Fruit fly (Drosophila melanogaster): ENCODE results near the gene FipoQ.

FipoQ gene

DNA sequence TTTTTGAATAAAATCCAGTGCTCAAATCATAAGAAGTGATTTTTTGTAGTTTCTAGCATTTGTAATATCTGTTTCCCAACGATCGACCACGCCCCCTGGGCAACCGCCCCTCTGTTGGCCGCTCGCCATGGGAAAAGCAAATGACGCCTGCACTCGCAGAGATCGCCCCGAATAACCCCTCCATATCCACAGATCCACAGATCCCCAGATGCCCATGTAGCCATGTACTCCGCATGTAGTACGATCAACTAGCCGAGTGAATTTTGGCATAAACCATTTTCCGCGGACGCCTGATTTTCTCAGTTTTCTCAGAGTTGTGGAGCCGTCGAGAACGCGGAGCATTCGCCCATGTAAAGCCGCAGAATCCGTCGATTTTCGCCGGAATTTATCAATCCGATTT, at the start of gene FipoQ:
FipoQ (plus strand) TSS at position 301 of the 400 bp plus-strand sequence.
- TF ChIP-seq h (optimal IDR thresholded peaks at IDR 0.05) (no peak), insv (optimal IDR thresholded peaks at IDR 0.05) (no peak), ttk (optimal IDR thresholded peaks at IDR 0.05) (no peak)

- TF ChIP-seq h (optimal IDR thresholded peaks at IDR 0.05) (no peak), insv (optimal IDR thresholded peaks at IDR 0.05) (no peak), ttk (optimal IDR thresholded peaks at IDR 0.05) (no peak), Myc (optimal IDR thresholded peaks at IDR 0.05) (no peak)
Observed at dm6 chr3R:29450333-29450732, 44.2 kb upstream of the FipoQ start.

DNA sequence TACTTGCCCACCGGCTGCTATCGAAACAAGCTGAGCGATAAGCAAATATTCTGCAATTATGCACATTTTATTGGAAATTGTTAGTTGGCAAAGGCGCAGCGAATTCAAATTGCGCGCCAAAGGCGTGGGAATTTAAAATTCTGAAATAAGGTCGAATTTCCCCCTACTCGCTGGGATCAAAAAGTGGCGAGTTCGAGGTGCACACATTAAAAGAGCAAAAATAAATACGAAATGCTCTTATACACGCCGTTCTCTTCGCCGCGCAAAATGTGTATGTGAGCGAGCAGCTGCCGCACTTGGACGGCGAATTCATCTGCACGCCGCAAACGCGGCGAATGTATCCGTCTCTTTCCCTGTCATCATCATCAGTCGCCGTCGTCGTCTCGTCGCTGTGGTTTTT, 37.4 kb upstream of the FipoQ start:
- no peak for TF ChIP-seq Sin3A (optimal IDR thresholded peaks at IDR 0.05)
- no peak for TF ChIP-seq psq (optimal IDR thresholded peaks at IDR 0.05)
- TF ChIP-seq insv (optimal IDR thresholded peaks at IDR 0.05) = no peak
- TF ChIP-seq ttk (optimal IDR thresholded peaks at IDR 0.05) = no peak
- no peak for TF ChIP-seq Myc (optimal IDR thresholded peaks at IDR 0.05)
- TF ChIP-seq h (optimal IDR thresholded peaks at IDR 0.05) = no peak

DNA sequence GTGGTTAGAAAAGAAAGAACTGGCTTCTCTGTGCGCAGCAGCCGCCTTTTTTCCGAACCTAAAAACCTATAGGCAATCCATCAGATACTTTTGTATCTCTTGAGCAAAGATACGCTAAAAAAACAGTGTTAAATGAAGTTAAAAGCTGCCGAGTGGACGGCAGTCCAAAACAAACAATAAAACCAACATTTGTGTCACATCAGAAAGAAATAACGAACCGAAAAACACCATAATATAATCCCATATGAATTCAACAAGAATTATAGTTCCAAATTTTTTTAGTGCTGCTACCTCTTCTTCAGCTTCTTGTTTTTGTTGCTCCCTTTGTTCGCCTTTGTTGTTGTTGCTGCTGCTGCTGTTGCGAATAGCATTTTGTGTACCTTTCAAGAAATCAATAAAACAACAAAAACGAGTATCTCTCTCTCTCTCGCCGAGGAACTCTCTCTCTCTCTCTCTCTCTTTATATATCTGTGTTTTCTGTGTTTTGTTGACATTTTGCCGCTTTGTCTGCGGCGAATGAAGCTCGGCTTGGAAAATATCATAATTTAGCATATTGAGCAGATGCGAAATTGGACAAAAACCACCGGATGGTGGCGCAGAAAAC, 36.7 kb upstream of the FipoQ start:
- TF ChIP-seq Sin3A (optimal IDR thresholded peaks at IDR 0.05) = no peak
- no peak for TF ChIP-seq ttk (optimal IDR thresholded peaks at IDR 0.05)

- TF ChIP-seq psq (optimal IDR thresholded peaks at IDR 0.05) = no peak
- no peak for TF ChIP-seq h (optimal IDR thresholded peaks at IDR 0.05)
- no peak for TF ChIP-seq insv (optimal IDR thresholded peaks at IDR 0.05)
- no peak for TF ChIP-seq Sin3A (optimal IDR thresholded peaks at IDR 0.05)
- no peak for TF ChIP-seq Myc (optimal IDR thresholded peaks at IDR 0.05)
- TF ChIP-seq ttk (optimal IDR thresholded peaks at IDR 0.05) = no peak
Observed at dm6 chr3R:29458689-29459136, 35.9 kb upstream of the FipoQ start.

DNA sequence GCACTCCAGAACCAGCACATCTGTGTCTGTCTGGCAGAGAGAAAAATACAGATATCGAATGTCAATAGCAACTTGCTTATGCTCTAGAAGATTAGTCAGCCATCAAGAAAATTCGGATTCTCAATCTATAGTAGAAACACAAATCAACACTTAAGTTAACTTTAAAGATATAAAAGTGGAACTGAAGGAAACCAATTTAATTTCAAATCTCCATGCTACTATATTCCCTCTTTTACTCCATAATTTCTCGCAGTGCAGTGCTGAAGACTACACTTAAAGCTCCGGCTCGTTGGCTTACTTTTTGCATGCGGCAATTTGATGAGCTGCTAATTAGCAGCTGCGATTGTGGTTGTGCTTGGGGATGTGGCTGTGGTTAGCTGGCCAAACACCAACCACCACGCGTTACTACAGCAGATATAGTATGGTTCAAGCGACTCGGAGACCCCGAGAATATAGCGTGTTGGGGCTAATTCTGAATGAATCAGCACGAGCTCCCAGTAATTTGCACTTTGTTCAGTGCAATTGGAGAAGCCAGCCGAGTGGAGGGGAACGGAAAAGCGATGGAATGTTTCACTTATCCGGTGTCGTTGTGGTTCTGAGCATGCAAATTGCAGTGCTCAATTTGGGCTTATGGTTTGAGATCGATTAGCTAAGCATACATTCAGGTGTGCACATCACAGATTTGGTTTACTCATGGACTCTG, 34.2 kb upstream of the FipoQ start:
- TF ChIP-seq Sin3A (optimal IDR thresholded peaks at IDR 0.05) = no peak
- TF ChIP-seq h (optimal IDR thresholded peaks at IDR 0.05) = no peak
- no peak for TF ChIP-seq psq (optimal IDR thresholded peaks at IDR 0.05)
- no peak for TF ChIP-seq Myc (optimal IDR thresholded peaks at IDR 0.05)
- TF ChIP-seq insv (optimal IDR thresholded peaks at IDR 0.05) = no peak
- TF ChIP-seq ttk (optimal IDR thresholded peaks at IDR 0.05) = no peak

DNA sequence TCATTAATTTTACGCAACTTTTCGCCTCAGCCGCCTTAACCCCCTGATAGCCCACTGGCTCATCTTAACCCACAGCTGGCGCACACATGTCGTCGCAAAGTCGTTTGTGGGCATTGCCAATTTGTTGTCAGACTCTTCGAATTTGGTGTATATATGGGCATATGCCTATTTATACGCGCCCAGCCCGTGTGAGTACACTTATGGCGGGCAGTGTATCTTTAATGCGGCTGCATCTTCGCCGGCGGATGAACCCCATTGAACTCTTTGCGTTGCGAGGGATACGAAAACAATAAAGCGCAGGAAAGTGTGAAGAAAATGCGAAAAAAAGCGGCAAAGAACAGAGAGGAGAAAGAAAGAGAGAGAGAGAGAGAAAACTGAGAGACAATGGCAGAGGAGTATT, 33.5 kb upstream of the FipoQ start:
- TF ChIP-seq insv (optimal IDR thresholded peaks at IDR 0.05) = no peak
- TF ChIP-seq psq (optimal IDR thresholded peaks at IDR 0.05) = no peak
- no peak for TF ChIP-seq Sin3A (optimal IDR thresholded peaks at IDR 0.05)
- no peak for TF ChIP-seq ttk (optimal IDR thresholded peaks at IDR 0.05)
- TF ChIP-seq Myc (optimal IDR thresholded peaks at IDR 0.05) = no peak
- TF ChIP-seq h (optimal IDR thresholded peaks at IDR 0.05) = no peak

- TF ChIP-seq ttk (optimal IDR thresholded peaks at IDR 0.05) = no peak
- no peak for TF ChIP-seq h (optimal IDR thresholded peaks at IDR 0.05)
- no peak for TF ChIP-seq psq (optimal IDR thresholded peaks at IDR 0.05)
- TF ChIP-seq Sin3A (optimal IDR thresholded peaks at IDR 0.05) = no peak
- TF ChIP-seq Myc (optimal IDR thresholded peaks at IDR 0.05) = no peak
- no peak for TF ChIP-seq insv (optimal IDR thresholded peaks at IDR 0.05)
Observed at dm6 chr3R:29461846-29462245, 32.7 kb upstream of the FipoQ start.

- TF ChIP-seq h (optimal IDR thresholded peaks at IDR 0.05) (no peak), psq (optimal IDR thresholded peaks at IDR 0.05) (no peak), Sin3A (optimal IDR thresholded peaks at IDR 0.05) (no peak), insv (optimal IDR thresholded peaks at IDR 0.05) (no peak), Myc (optimal IDR thresholded peaks at IDR 0.05) (no peak), ttk (optimal IDR thresholded peaks at IDR 0.05) (no peak)
Observed at dm6 chr3R:29466759-29467158, 27.8 kb upstream of the FipoQ start.

- TF ChIP-seq psq (optimal IDR thresholded peaks at IDR 0.05) (no peak), insv (optimal IDR thresholded peaks at IDR 0.05) (no peak), Myc (optimal IDR thresholded peaks at IDR 0.05) (no peak), h (optimal IDR thresholded peaks at IDR 0.05) (no peak), ttk (optimal IDR thresholded peaks at IDR 0.05) (no peak), Sin3A (optimal IDR thresholded peaks at IDR 0.05) (no peak)
Observed at dm6 chr3R:29470122-29470521, 24.5 kb upstream of the FipoQ start.

dm6 chr3R:29478952-29479538, 15.5 kb upstream of the FipoQ start:
- TF ChIP-seq Sin3A (optimal IDR thresholded peaks at IDR 0.05) (no peak), ttk (optimal IDR thresholded peaks at IDR 0.05) (no peak), h (optimal IDR thresholded peaks at IDR 0.05) (no peak), psq (optimal IDR thresholded peaks at IDR 0.05) (no peak), insv (optimal IDR thresholded peaks at IDR 0.05) (no peak), Myc (optimal IDR thresholded peaks at IDR 0.05) (no peak)

DNA sequence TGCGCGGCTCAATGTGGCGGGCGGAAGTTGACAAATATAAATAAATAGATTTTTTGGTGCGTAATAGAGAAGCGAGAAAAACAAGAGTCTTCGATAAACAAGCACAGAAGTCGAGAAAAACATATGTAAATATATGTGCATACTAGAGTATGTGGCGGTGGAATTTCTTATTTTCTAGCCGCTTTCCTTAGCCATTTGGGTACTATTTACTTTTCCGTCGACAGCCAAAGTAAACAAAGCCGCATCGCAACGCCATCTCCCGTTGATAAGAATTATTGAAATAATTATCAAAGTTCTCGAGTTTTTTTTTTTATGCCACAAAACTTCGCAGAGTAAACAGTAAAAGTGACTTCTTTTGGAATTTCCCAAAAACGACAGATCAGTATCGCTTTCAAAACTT, 14.7 kb upstream of the FipoQ start:
- no peak for TF ChIP-seq psq (optimal IDR thresholded peaks at IDR 0.05)
- no peak for TF ChIP-seq h (optimal IDR thresholded peaks at IDR 0.05)
- TF ChIP-seq Sin3A (optimal IDR thresholded peaks at IDR 0.05) = no peak
- no peak for TF ChIP-seq ttk (optimal IDR thresholded peaks at IDR 0.05)
- no peak for TF ChIP-seq insv (optimal IDR thresholded peaks at IDR 0.05)
- no peak for TF ChIP-seq Myc (optimal IDR thresholded peaks at IDR 0.05)

DNA sequence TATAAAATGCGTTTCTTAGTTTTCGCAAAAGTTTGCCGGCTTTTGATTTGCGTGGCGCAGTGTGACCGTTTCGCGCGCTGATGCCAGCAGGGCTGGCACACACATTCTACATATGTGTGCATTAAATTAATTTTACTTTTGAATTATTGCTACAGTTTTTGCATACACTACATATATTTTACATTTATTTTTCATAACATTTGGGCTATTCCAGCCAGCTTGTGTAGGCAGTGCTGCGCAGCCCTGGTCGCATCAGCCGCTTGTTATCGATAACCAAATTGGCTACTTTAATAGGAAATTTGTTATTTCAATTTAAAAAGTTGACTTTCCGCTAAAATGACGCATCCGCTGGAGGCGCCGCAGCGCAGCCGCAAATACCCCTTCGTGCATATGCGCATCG, 5.4 kb upstream of the FipoQ start, which contains the start of the genes CG2321 and CG2006:
CG2321 (minus strand) TSS at position 57 of the 400 bp plus-strand sequence.
CG2006 (plus strand) TSS at position 260 of the 400 bp plus-strand sequence.
- TF ChIP-seq psq (optimal IDR thresholded peaks at IDR 0.05) (no peak), Sin3A (optimal IDR thresholded peaks at IDR 0.05) (no peak), insv (optimal IDR thresholded peaks at IDR 0.05) (no peak), ttk (optimal IDR thresholded peaks at IDR 0.05) (no peak), Myc (optimal IDR thresholded peaks at IDR 0.05) (no peak), h (optimal IDR thresholded peaks at IDR 0.05) (no peak)
